Fruit fly (Drosophila melanogaster): ENCODE data around the gene CG12817.

CG12817 gene

DNA sequence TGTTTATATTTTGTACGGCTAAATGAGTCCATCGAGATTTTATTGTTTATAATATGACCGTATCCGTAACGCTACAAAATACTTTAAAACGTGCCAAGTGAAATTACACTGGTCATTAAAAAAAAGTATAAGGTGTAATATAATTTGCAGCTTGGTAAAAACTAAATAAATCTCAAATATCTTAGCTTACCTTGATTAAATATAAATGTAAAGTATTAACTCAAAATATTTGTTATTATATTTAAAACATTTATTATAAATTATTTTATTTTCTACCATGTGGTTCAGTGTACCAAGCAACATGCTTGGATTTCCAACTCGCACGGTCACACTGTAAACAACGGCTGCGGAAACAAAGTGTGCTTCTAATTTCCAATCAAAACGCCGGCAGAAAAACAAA lies 37.3 kb upstream of the CG12817 start, which contains the start of the genes Sirt6 and pont (continued):
- TF ChIP-seq Awh (GFP tag; IDR thresholded peaks at IDR 0.05) (no peak), HLH4C (GFP tag; IDR thresholded peaks at IDR 0.05; ENCODE audit: partially characterized antibody) (no peak), Lhr (GFP tag; optimal IDR thresholded peaks at IDR 0.05) (peak; percentile 88), hkb (optimal IDR thresholded peaks at IDR 0.05) (no peak), hkb (GFP tag; IDR thresholded peaks at IDR 0.05) (no peak), CG32767 (GFP tag; IDR thresholded peaks at IDR 0.05) (no peak), CG6683 (GFP tag; optimal IDR thresholded peaks at IDR 0.05) (peak; percentile 84), vvl (GFP tag; IDR thresholded peaks at IDR 0.05) (no peak), Antp (GFP tag; optimal IDR thresholded peaks at IDR 0.05) (peak; percentile 50), ash1 (GFP tag; optimal IDR thresholded peaks at IDR 0.05) (peak; percentile 7), scrt (GFP tag; optimal IDR thresholded peaks at IDR 0.05) (peak; percentile 88), dysf (GFP tag; IDR thresholded peaks at IDR 0.05) (no peak), CG1602 (GFP tag; optimal IDR thresholded peaks at IDR 0.05) (peak; percentile 96), CG7271 (tag; optimal IDR thresholded peaks at IDR 0.05) (peak; percentile 96), caup (GFP tag; optimal IDR thresholded peaks at IDR 0.05; ENCODE audit: severe bottlenecking) (peak; percentile 91), CG3838 (GFP tag; optimal IDR thresholded peaks at IDR 0.05) (peak; percentile 58), ab (GFP tag; optimal IDR thresholded peaks at IDR 0.05) (no peak), CG42726 (GFP tag; IDR thresholded peaks at IDR 0.05; ENCODE audit: partially characterized antibody) (no peak), sima (GFP tag; optimal IDR thresholded peaks at IDR 0.05) (no peak), inv (GFP tag; IDR thresholded peaks at IDR 0.05; ENCODE audit: partially characterized antibody) (no peak), ttk (GFP tag; IDR thresholded peaks at IDR 0.05) (no peak), CG13296 (GFP tag; optimal IDR thresholded peaks at IDR 0.05) (peak; percentile 93), Dfd (GFP tag; optimal IDR thresholded peaks at IDR 0.05) (no peak), CG9876 (GFP tag; optimal IDR thresholded peaks at IDR 0.05) (no peak), CG3281 (GFP tag; optimal IDR thresholded peaks at IDR 0.05) (peak; percentile 89), psq (GFP tag; optimal IDR thresholded peaks at IDR 0.05) (peak; percentile 87), CG12769 (tag; optimal IDR thresholded peaks at IDR 0.05) (peak; percentile 70), CG7745 (tag; optimal IDR thresholded peaks at IDR 0.05) (peak; percentile 19), fru (optimal IDR thresholded peaks at IDR 0.05) (no peak), repo (GFP tag; optimal IDR thresholded peaks at IDR 0.05) (no peak), jigr1 (GFP tag; IDR thresholded peaks at IDR 0.05) (no peak), CG34376 (GFP tag; optimal IDR thresholded peaks at IDR 0.05) (peak; percentile 76), Doc2 (GFP tag; IDR thresholded peaks at IDR 0.05) (no peak), CG12942 (GFP tag; optimal IDR thresholded peaks at IDR 0.05) (peak; percentile 92), gsb-n (tag; optimal IDR thresholded peaks at IDR 0.05) (peak; percentile 99), Abd-B (GFP tag; optimal IDR thresholded peaks at IDR 0.05) (peak; percentile 99), CG7963 (GFP tag; IDR thresholded peaks at IDR 0.05; ENCODE audit: partially characterized antibody) (no peak), Dek (tag; optimal IDR thresholded peaks at IDR 0.05) (peak; percentile 96), pb (GFP tag; optimal IDR thresholded peaks at IDR 0.05) (no peak), CG16813 (GFP tag; IDR thresholded peaks at IDR 0.05; ENCODE audit: partially characterized antibody) (no peak), Dip2 (GFP tag; IDR thresholded peaks at IDR 0.05) (no peak), CG11695 (GFP tag; IDR thresholded peaks at IDR 0.05) (no peak), sob (GFP tag; IDR thresholded peaks at IDR 0.05) (no peak), Neu2 (GFP tag; optimal IDR thresholded peaks at IDR 0.05; ENCODE audit: borderline replicate concordance) (no peak), dimm (GFP tag; IDR thresholded peaks at IDR 0.05) (no peak), Hr39 (optimal IDR thresholded peaks at IDR 0.05) (no peak), B-H2 (GFP tag; optimal IDR thresholded peaks at IDR 0.05) (peak; percentile 75), hbn (GFP tag; IDR thresholded peaks at IDR 0.05; ENCODE audit: partially characterized antibody) (no peak), crp (GFP tag; optimal IDR thresholded peaks at IDR 0.05) (peak in 1 of 2 experiments; percentile 62), Trl (optimal IDR thresholded peaks at IDR 0.05) (no peak), Trl (GFP tag; optimal IDR thresholded peaks at IDR 0.05) (peak; percentile 57), CG10979 (tag; optimal IDR thresholded peaks at IDR 0.05) (peak; percentile 97)
